Worm (Caenorhabditis elegans) whole organism, L1 larva: ENCODE results near the gene zyg-9.

Source experiments
- C04F5.9 ChIP-seq: sonication (generic microtip); optimal IDR thresholded peaks from 2 replicates; lab custom pipeline; 2016; ENCODE audit warnings: missing genetic modification characterization, missing compliant biosample characterization
- F16B12.6 ChIP-seq: fragments of 150-350 bp; optimal IDR thresholded peaks from 2 replicates; lab custom pipeline; 2014; ENCODE audit warnings: missing biosample characterization, missing genetic modification characterization
- aha-1 ChIP-seq: fragments of 150-350 bp; optimal IDR thresholded peaks from 2 replicates; lab custom pipeline; 2014; ENCODE audit warnings: missing biosample characterization, missing genetic modification characterization
- alr-1 ChIP-seq: fragments of 200-800 bp; sonication (Bioruptor generic); optimal IDR thresholded peaks from 2 replicates; lab custom pipeline; 2018; ENCODE audit warnings: borderline replicate concordance, mild to moderate bottlenecking, missing genetic modification characterization, missing compliant biosample characterization
- aly-2 ChIP-seq: fragments of 150-350 bp; optimal IDR thresholded peaks from 2 replicates; lab custom pipeline; 2014; ENCODE audit warnings: missing biosample characterization, missing genetic modification characterization
- blmp-1 ChIP-seq: fragments of 150-350 bp; optimal IDR thresholded peaks from 2 replicates; lab custom pipeline; 2014; ENCODE audit warnings: missing biosample characterization, missing genetic modification characterization
- ceh-63 ChIP-seq: fragments of 200-800 bp; sonication (Bioruptor generic); optimal IDR thresholded peaks from 2 replicates; lab custom pipeline; 2018; ENCODE audit warnings: mild to moderate bottlenecking, missing genetic modification characterization, missing compliant biosample characterization
- ceh-82 ChIP-seq, 3 experiments: fragments of 150-350 bp in 1 of 3; sonication (generic microtip) in 2 of 3; optimal IDR thresholded peaks; 2 replicates each; lab custom pipeline; 2014 to 2017; ENCODE audit warnings: missing biosample characterization in 3 of 3, missing genetic modification characterization in 3 of 3
- ceh-90 ChIP-seq: sonication (generic microtip); optimal IDR thresholded peaks from 2 replicates; lab custom pipeline; 2016; ENCODE audit warnings: missing genetic modification characterization, missing compliant biosample characterization
- dpl-1 ChIP-seq, 3 experiments: fragments of 150-350 bp in 2 of 3; sonication (generic microtip) in 1 of 3; optimal IDR thresholded peaks; 2 replicates each; lab custom pipeline; 2014 to 2017; ENCODE audit warnings: missing biosample characterization in 3 of 3, missing genetic modification characterization in 3 of 3, missing genetic modification reagents in 3 of 3
- efl-1 ChIP-seq, 4 experiments: fragments of 150-350 bp; optimal IDR thresholded peaks in 3 of 4; peaks in 1 of 4; 1 replicate in 1 of 4; 2 replicates in 3 of 4; lab custom pipeline; 2014; ENCODE audit warnings: missing biosample characterization in 2 of 4, missing genetic modification characterization in 2 of 4, missing genetic modification reagents in 2 of 4
- efl-3 ChIP-seq: fragments of 200-800 bp; sonication (Bioruptor generic); optimal IDR thresholded peaks from 2 replicates; lab custom pipeline; 2018; ENCODE audit warnings: mild to moderate bottlenecking, missing genetic modification characterization, missing compliant biosample characterization
- egl-13 ChIP-seq: sonication (generic microtip); optimal IDR thresholded peaks from 2 replicates; lab custom pipeline; 2016; ENCODE audit warnings: missing genotype, missing genetic modification reagents, missing genetic modification characterization, missing compliant biosample characterization
- fkh-8 ChIP-seq: sonication (generic microtip); optimal IDR thresholded peaks from 2 replicates; lab custom pipeline; 2016; ENCODE audit warnings: mild to moderate bottlenecking, missing genetic modification characterization, missing compliant biosample characterization
- fos-1 ChIP-seq: fragments of 150-350 bp; optimal IDR thresholded peaks from 2 replicates; lab custom pipeline; 2014; ENCODE audit warnings: missing biosample characterization, missing genetic modification characterization
- hpl-2 ChIP-seq: fragments of 150-350 bp; optimal IDR thresholded peaks from 2 replicates; lab custom pipeline; 2014; ENCODE audit warnings: missing biosample characterization, missing genetic modification reagents, missing genetic modification characterization
- irx-1 ChIP-seq: sonication (generic microtip); optimal IDR thresholded peaks from 2 replicates; lab custom pipeline; 2016; ENCODE audit warnings: missing genetic modification characterization, missing compliant biosample characterization
- lin-13 ChIP-seq: fragments of 150-350 bp; optimal IDR thresholded peaks from 2 replicates; lab custom pipeline; 2014; ENCODE audit warnings: missing biosample characterization, missing genetic modification reagents, missing genetic modification characterization
- lin-14 ChIP-seq: fragments of 200-800 bp; sonication (Bioruptor generic); optimal IDR thresholded peaks from 2 replicates; lab custom pipeline; 2018; ENCODE audit warnings: mild to moderate bottlenecking, missing genetic modification characterization, moderate library complexity, missing compliant biosample characterization
- lin-35 ChIP-seq, 2 experiments: fragments of 150-350 bp; optimal IDR thresholded peaks; 2 replicates each; lab custom pipeline; 2014; ENCODE audit warnings: missing biosample characterization in 2 of 2, missing genetic modification characterization in 2 of 2, missing genetic modification reagents in 2 of 2
- lin-39 ChIP-seq: fragments of 150-350 bp; optimal IDR thresholded peaks from 2 replicates; lab custom pipeline; 2014; ENCODE audit warnings: missing biosample characterization, missing genetic modification reagents, missing genetic modification characterization
- lir-3 ChIP-seq: sonication (generic microtip); optimal IDR thresholded peaks from 2 replicates; lab custom pipeline; 2016; ENCODE audit warnings: mild to moderate bottlenecking, missing genetic modification characterization, moderate library complexity, missing compliant biosample characterization; ENCODE audit not compliant: poor library complexity
- lsy-2 ChIP-seq, 2 experiments: fragments of 150-350 bp; optimal IDR thresholded peaks; 2 replicates each; lab custom pipeline; 2014; ENCODE audit warnings: missing biosample characterization in 2 of 2, missing genetic modification characterization in 2 of 2
- mdl-1 ChIP-seq, 2 experiments: fragments of 150-350 bp; optimal IDR thresholded peaks; 2 replicates each; lab custom pipeline; 2014 to 2017; ENCODE audit warnings: missing biosample characterization in 2 of 2, missing genetic modification characterization in 2 of 2, inconsistent platforms in 1 of 2
- nhr-12 ChIP-seq: sonication (generic microtip); optimal IDR thresholded peaks from 2 replicates; lab custom pipeline; 2017; ENCODE audit warnings: missing biosample characterization, missing genetic modification characterization
- nhr-237 ChIP-seq: fragments of 150-350 bp; optimal IDR thresholded peaks from 2 replicates; lab custom pipeline; 2014; ENCODE audit warnings: missing biosample characterization, missing genetic modification characterization
- nhr-47 ChIP-seq: sonication (generic microtip); optimal IDR thresholded peaks from 2 replicates; lab custom pipeline; 2016; ENCODE audit warnings: mild to moderate bottlenecking, missing genetic modification characterization, moderate library complexity, missing compliant biosample characterization
- nhr-71 ChIP-seq: sonication (generic microtip); optimal IDR thresholded peaks from 2 replicates; lab custom pipeline; 2016; ENCODE audit warnings: mild to moderate bottlenecking, missing genetic modification characterization, moderate library complexity, missing compliant biosample characterization
- nhr-85 ChIP-seq: sonication (generic microtip); peaks from one replicate; lab custom pipeline; 2016; ENCODE audit warnings: missing genetic modification characterization, inconsistent platforms, missing compliant biosample characterization
- nhr-90 ChIP-seq: sonication (generic microtip); optimal IDR thresholded peaks from 2 replicates; lab custom pipeline; 2016; ENCODE audit warnings: mild to moderate bottlenecking, missing genetic modification characterization, missing compliant biosample characterization; ENCODE audit not compliant: poor library complexity
- pag-3 ChIP-seq: sonication (generic microtip); optimal IDR thresholded peaks from 2 replicates; lab custom pipeline; 2017; ENCODE audit warnings: missing genetic modification characterization, mild to moderate bottlenecking, missing compliant biosample characterization, antibody characterized with exemption, borderline replicate concordance; ENCODE audit not compliant: insufficient read depth
- pqm-1 ChIP-seq: sonication (generic microtip); optimal IDR thresholded peaks from 3 replicates; lab custom pipeline; 2017; ENCODE audit warnings: missing biosample characterization, missing genetic modification characterization
- rnt-1 ChIP-seq: sonication (generic microtip); optimal IDR thresholded peaks from 2 replicates; lab custom pipeline; 2016; ENCODE audit warnings: mild to moderate bottlenecking, missing genetic modification characterization, moderate library complexity, missing compliant biosample characterization
- skn-1 ChIP-seq: fragments of 150-350 bp; optimal IDR thresholded peaks from 2 replicates; lab custom pipeline; 2014; ENCODE audit warnings: missing biosample characterization, missing genetic modification characterization
- snu-23 ChIP-seq: sonication (generic microtip); optimal IDR thresholded peaks from 2 replicates; lab custom pipeline; 2016; ENCODE audit warnings: missing genetic modification characterization, missing compliant biosample characterization
- sox-4 ChIP-seq: sonication (generic microtip); optimal IDR thresholded peaks from 2 replicates; lab custom pipeline; 2016; ENCODE audit warnings: missing genetic modification characterization, missing compliant biosample characterization
- swsn-7 ChIP-seq: sonication (generic microtip); optimal IDR thresholded peaks from 2 replicates; lab custom pipeline; 2016; ENCODE audit warnings: missing genetic modification characterization, missing compliant biosample characterization
- unc-130 ChIP-seq: fragments of 150-350 bp; optimal IDR thresholded peaks from 2 replicates; lab custom pipeline; 2017; ENCODE audit warnings: missing biosample characterization, missing genetic modification characterization, inconsistent platforms
- unc-30 ChIP-seq: sonication (generic microtip); optimal IDR thresholded peaks from 2 replicates; lab custom pipeline; 2017; ENCODE audit warnings: missing biosample characterization, missing genetic modification characterization
- unc-62 ChIP-seq: fragments of 150-350 bp; optimal IDR thresholded peaks from 2 replicates; lab custom pipeline; 2014; ENCODE audit warnings: missing biosample characterization, missing genetic modification reagents, missing genetic modification characterization
- unc-86 ChIP-seq: sonication (generic microtip); optimal IDR thresholded peaks from 2 replicates; lab custom pipeline; 2016; ENCODE audit warnings: missing genetic modification characterization, missing compliant biosample characterization
- xbp-1 ChIP-seq: sonication (generic microtip); optimal IDR thresholded peaks from 2 replicates; lab custom pipeline; 2016; ENCODE audit warnings: missing genetic modification characterization, missing compliant biosample characterization
- zag-1 ChIP-seq: fragments of 150-350 bp; optimal IDR thresholded peaks from 2 replicates; lab custom pipeline; 2014; ENCODE audit warnings: missing biosample characterization, missing genetic modification characterization
- zip-4 ChIP-seq: fragments of 200-800 bp; sonication (Bioruptor generic); optimal IDR thresholded peaks from 2 replicates; lab custom pipeline; 2018; ENCODE audit warnings: mild to moderate bottlenecking, missing genetic modification characterization, moderate library complexity, missing compliant biosample characterization
- ztf-4 ChIP-seq: fragments of 150-350 bp; optimal IDR thresholded peaks from 2 replicates; lab custom pipeline; 2014; ENCODE audit warnings: missing biosample characterization, missing genetic modification characterization

zyg-9 gene

DNA sequence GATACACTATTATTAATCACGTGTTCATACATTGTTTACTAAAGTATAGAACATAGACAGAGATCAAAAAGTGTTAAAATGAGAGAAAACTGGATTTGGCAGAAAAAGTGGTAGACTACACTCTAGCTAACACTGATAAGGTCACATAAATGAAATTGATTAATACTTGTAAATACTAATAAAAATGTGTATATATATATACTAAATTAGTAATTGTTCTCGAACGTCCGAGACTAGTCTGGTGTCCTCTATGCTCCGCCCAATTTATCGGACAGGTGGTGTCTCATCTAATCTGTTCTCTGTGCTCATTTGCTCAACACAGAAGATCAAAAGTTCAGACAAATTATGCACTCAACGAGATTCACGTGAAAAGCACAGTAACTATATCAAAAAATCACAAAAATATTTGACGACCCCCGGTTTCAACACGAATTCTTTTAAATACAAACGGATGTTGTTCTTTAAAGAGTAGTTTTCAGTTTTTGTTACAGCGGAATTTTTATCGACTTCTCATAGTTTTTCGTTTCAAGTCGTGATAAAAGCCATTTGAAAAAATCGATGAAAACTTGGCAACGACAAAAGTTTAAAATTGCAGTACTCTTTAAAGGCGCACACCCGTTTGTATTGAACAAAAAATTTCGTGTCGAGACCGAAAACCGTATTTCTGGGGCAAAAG is 23.6 kb downstream of the zyg-9 start (continued):
- TF ChIP-seq efl-3 (GFP tag; lab: Kevin White, UChicago) = no peak
- TF ChIP-seq skn-1 = peak; percentile 9

DNA sequence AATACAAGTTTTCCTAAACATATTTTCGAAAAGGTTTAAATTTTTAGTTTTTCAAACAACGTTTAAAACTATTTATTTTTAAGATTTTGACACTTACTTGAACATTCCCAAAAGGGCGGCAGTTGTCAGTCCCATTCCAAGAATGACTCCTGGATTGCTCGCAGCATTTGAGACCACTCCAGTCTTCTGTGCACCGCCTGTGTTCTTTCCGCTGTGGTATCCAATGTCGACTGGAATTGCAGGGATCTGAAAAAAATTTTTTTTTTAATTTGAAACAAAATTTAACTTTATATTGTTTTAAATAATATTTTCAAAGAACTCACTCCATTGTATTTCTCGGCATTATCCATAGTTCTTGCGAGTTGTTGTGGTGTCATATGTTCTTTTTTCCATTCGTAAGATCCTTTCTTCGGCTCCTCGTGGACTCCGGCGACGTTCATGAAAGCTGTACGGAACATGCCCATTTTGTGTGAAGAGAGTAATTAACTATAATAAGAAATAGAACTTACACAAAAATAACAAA is 24.2 kb downstream of the zyg-9 start, which contains the start of gene M05D6.5:
Gene M05D6.5, minus strand, starts transcription at position 473 of the 523 bp plus-strand sequence.
- TF ChIP-seq ztf-4 (tag; lab: Kevin White, UChicago) (peak; percentile 52), zip-4 (GFP tag; lab: Kevin White, UChicago) (no peak)

ce11 chrII:8483124-8483792 is 25.6 kb downstream of the zyg-9 start:
- peak; percentile 48 for TF ChIP-seq nhr-71 (tag; lab: Kevin White, UChicago)
- TF ChIP-seq pqm-1 (tag; lab: Kevin White, UChicago) = no peak
- no peak for TF ChIP-seq unc-30 (tag; lab: Kevin White, UChicago)
- TF ChIP-seq rnt-1 = peak; percentile 41
- TF ChIP-seq ceh-63 = no peak
- no peak for TF ChIP-seq irx-1 (tag; lab: Kevin White, UChicago)
- TF ChIP-seq mdl-1 (tag; optimal IDR thresholded peaks at IDR 0.05; lab: Kevin White, UChicago) = no peak
- TF ChIP-seq fos-1 (tag; lab: Kevin White, UChicago) = no peak
- TF ChIP-seq dpl-1 (GFP tag; optimal IDR thresholded peaks at IDR 0.05; lab: Kevin White, UChicago) = peak; percentile 45 to 75 (median 56)
- TF ChIP-seq unc-62 (GFP tag; lab: Kevin White, UChicago) = no peak
- no peak for TF ChIP-seq lin-39 (tag; lab: Kevin White, UChicago)
- peak; percentile 34 for TF ChIP-seq egl-13 (tag; lab: Kevin White, UChicago)
- TF ChIP-seq aha-1 (tag; lab: Kevin White, UChicago) = no peak
- no peak for TF ChIP-seq ztf-4 (tag; lab: Kevin White, UChicago)
- TF ChIP-seq swsn-7 (tag; lab: Kevin White, UChicago) = peak; percentile 13
- TF ChIP-seq nhr-12 (tag; lab: Kevin White, UChicago) = no peak
- TF ChIP-seq snu-23 (GFP tag; lab: Kevin White, UChicago) = no peak
- peak; percentile 33 to 51 for TF ChIP-seq efl-1 (optimal IDR thresholded peaks at IDR 0.05; lab: Kevin White, UChicago)
- peak; percentile 68 to 93 for TF ChIP-seq efl-1 (GFP tag; optimal IDR thresholded peaks at IDR 0.05 in 1 of 2; lab: Kevin White, UChicago)
- peak; percentile 66 for TF ChIP-seq nhr-85 (tag; lab: Kevin White, UChicago)
- TF ChIP-seq zip-4 (GFP tag; lab: Kevin White, UChicago) = no peak
- TF ChIP-seq pag-3 (tag; lab: Kevin White, UChicago) = no peak
- TF ChIP-seq hpl-2 = no peak
- no peak for TF ChIP-seq unc-130 (tag; lab: Kevin White, UChicago)
- TF ChIP-seq alr-1 (tag; lab: Kevin White, UChicago) = no peak
- TF ChIP-seq blmp-1 = no peak
- TF ChIP-seq sox-4 = no peak
- no peak for TF ChIP-seq ceh-90
- TF ChIP-seq aly-2 (tag; lab: Kevin White, UChicago) = no peak
- peak; percentile 6 for TF ChIP-seq unc-86 (tag; lab: Kevin White, UChicago)
- TF ChIP-seq F16B12.6 = no peak
- TF ChIP-seq lin-13 (GFP tag; lab: Kevin White, UChicago) = no peak
- no peak for TF ChIP-seq fkh-8
- TF ChIP-seq lin-14 (GFP tag; lab: Kevin White, UChicago) = peak; percentile 69
- peak; percentile 2 for TF ChIP-seq nhr-47
- no peak for TF ChIP-seq zag-1 (tag; lab: Kevin White, UChicago)
- TF ChIP-seq lir-3 = no peak
- TF ChIP-seq lsy-2 (tag; optimal IDR thresholded peaks at IDR 0.05; lab: Kevin White, UChicago) = peak; percentile 56 to 93
- no peak for TF ChIP-seq nhr-90 (tag; lab: Kevin White, UChicago)
- no peak for TF ChIP-seq C04F5.9 (tag; lab: Kevin White, UChicago)
- peak; percentile 28 to 74 for TF ChIP-seq lin-35 (GFP tag; optimal IDR thresholded peaks at IDR 0.05; lab: Kevin White, UChicago)
- TF ChIP-seq ceh-82 (tag; optimal IDR thresholded peaks at IDR 0.05; lab: Kevin White, UChicago) = peak in 1 of 3 experiments; percentile 34
- TF ChIP-seq nhr-237 (tag; lab: Kevin White, UChicago) = peak; percentile 40
- no peak for TF ChIP-seq xbp-1 (tag; lab: Kevin White, UChicago)
